Fruit fly (Drosophila melanogaster) whole organism, embryonic: ENCODE data around the gene Ppn.

Source experiments
- Awh ChIP-seq: fragments of 200-800 bp; sonication (Bioruptor generic); IDR thresholded peaks from 2 replicates; pipeline ENCODE4, ENCODE4 v1.3.6; 2022; ENCODE audit warnings: missing biosample characterization, missing genetic modification characterization
- CG10209 ChIP-seq: fragments of 200-800 bp; sonication (Bioruptor generic); optimal IDR thresholded peaks from 3 replicates; lab custom pipeline; 2017; ENCODE audit warnings: missing biosample characterization, mild to moderate bottlenecking, missing genetic modification characterization, missing genetic modification reagents
- CG12155 ChIP-seq: fragments of 200-800 bp; sonication (Bioruptor generic); optimal IDR thresholded peaks from 3 replicates; lab custom pipeline; 2016; ENCODE audit warnings: missing biosample characterization, missing genetic modification characterization
- CG13894 ChIP-seq: fragments of 200-800 bp; sonication (Bioruptor generic); optimal IDR thresholded peaks from 3 replicates; lab custom pipeline; 2018; ENCODE audit warnings: missing biosample characterization, mild to moderate bottlenecking, missing genetic modification characterization, moderate library complexity
- CG15073 ChIP-seq: fragments of 200-800 bp; sonication (Bioruptor generic); optimal IDR thresholded peaks from 2 replicates; lab custom pipeline; 2016; ENCODE audit warnings: missing biosample characterization, missing genetic modification characterization
- CG16813 ChIP-seq: fragments of 200-800 bp; sonication (Bioruptor generic); IDR thresholded peaks from 3 replicates; pipeline ENCODE4 v1.3.6; 2022; ENCODE audit warnings: missing biosample characterization, missing genetic modification characterization; ENCODE audit not compliant: partially characterized antibody
- CG2712 ChIP-seq: fragments of 200-800 bp; optimal IDR thresholded peaks from 3 replicates; lab custom pipeline; 2019; ENCODE audit warnings: missing biosample characterization, mild to moderate bottlenecking, missing genetic modification characterization, moderate library complexity
- CG2889 ChIP-seq: fragments of 200-800 bp; sonication (Bioruptor generic); IDR thresholded peaks from 3 replicates; pipeline ENCODE4 v1.3.6; 2022; ENCODE audit warnings: missing biosample characterization, missing genetic modification characterization
- CG31224 ChIP-seq: fragments of 200-800 bp; sonication (Bioruptor generic); IDR thresholded peaks from 2 replicates; pipeline ENCODE4 v1.3.6; 2022; ENCODE audit warnings: missing biosample characterization, missing genetic modification characterization
- CG3281 ChIP-seq: fragments of 200-800 bp; sonication (Bioruptor generic); optimal IDR thresholded peaks from 3 replicates; lab custom pipeline; 2017; ENCODE audit warnings: missing biosample characterization, mild to moderate bottlenecking, missing genetic modification characterization
- CG34224 ChIP-seq: fragments of 200-800 bp; sonication (Bioruptor generic); IDR thresholded peaks from 3 replicates; pipeline ENCODE4 v1.3.6; 2022; ENCODE audit warnings: missing biosample characterization, missing genetic modification characterization; ENCODE audit not compliant: partially characterized antibody
- CG34422 ChIP-seq: fragments of 200-800 bp; sonication (Bioruptor generic); IDR thresholded peaks from 3 replicates; pipeline ENCODE4 v1.3.6; 2022; ENCODE audit warnings: missing biosample characterization, missing genetic modification characterization
- CG4360 ChIP-seq: fragments of 200-800 bp; sonication (Bioruptor generic); IDR thresholded peaks from 2 replicates; pipeline ENCODE4 v1.3.6; 2022; ENCODE audit warnings: missing biosample characterization, missing genetic modification characterization
- CG4424 ChIP-seq: fragments of 200-800 bp; sonication (Bioruptor generic); optimal IDR thresholded peaks from 3 replicates; lab custom pipeline; 2016; ENCODE audit warnings: missing biosample characterization, missing genetic modification characterization
- CG6654 ChIP-seq: fragments of 200-800 bp; sonication (Bioruptor generic); optimal IDR thresholded peaks from 2 replicates; lab custom pipeline; 2017; ENCODE audit warnings: missing biosample characterization, mild to moderate bottlenecking, missing genetic modification characterization
- CG7786 ChIP-seq: fragments of 200-800 bp; sonication (Bioruptor generic); optimal IDR thresholded peaks from 2 replicates; lab custom pipeline; 2016; ENCODE audit warnings: missing biosample characterization, missing genetic modification characterization
- CG8089 ChIP-seq: fragments of 200-800 bp; sonication (Bioruptor generic); optimal IDR thresholded peaks from 3 replicates; lab custom pipeline; 2016; ENCODE audit warnings: missing biosample characterization, missing genetic modification characterization
- CG8281 ChIP-seq: fragments of 200-800 bp; sonication (Bioruptor generic); optimal IDR thresholded peaks from 2 replicates; lab custom pipeline; 2018; ENCODE audit warnings: missing biosample characterization, mild to moderate bottlenecking, missing genetic modification characterization, moderate library complexity
- CHES-1-like ChIP-seq: fragments of 200-800 bp; sonication (Bioruptor generic); optimal IDR thresholded peaks from 2 replicates; lab custom pipeline; 2016; ENCODE audit warnings: missing biosample characterization, missing genetic modification characterization
- CrebB ChIP-seq: fragments of 200-800 bp; sonication (Bioruptor generic); optimal IDR thresholded peaks from 3 replicates; lab custom pipeline; 2018; ENCODE audit warnings: missing biosample characterization, mild to moderate bottlenecking, missing genetic modification characterization
- Dip2 ChIP-seq: fragments of 200-800 bp; sonication (Bioruptor generic); IDR thresholded peaks from 2 replicates; pipeline ENCODE4 v1.3.6; 2022; ENCODE audit warnings: missing biosample characterization, missing genetic modification characterization
- Doc2 ChIP-seq: fragments of 200-800 bp; sonication (Bioruptor generic); IDR thresholded peaks from 2 replicates; pipeline ENCODE4 v1.3.6; 2022; ENCODE audit warnings: missing biosample characterization, missing genetic modification characterization
- Dref ChIP-seq: fragments of 200-800 bp; sonication (Bioruptor generic); IDR thresholded peaks from 2 replicates; pipeline ENCODE4 v1.3.6; 2022; ENCODE audit warnings: missing biosample characterization, missing genetic modification characterization
- Kr ChIP-seq: fragments of 200-800 bp; sonication (Bioruptor generic); optimal IDR thresholded peaks from 2 replicates; lab custom pipeline; 2017; ENCODE audit warnings: missing biosample characterization, mild to moderate bottlenecking, missing genetic modification characterization
- Lim3 ChIP-seq: fragments of 200-800 bp; sonication (Bioruptor generic); IDR thresholded peaks from 2 replicates; pipeline ENCODE4 v1.3.6; 2022; ENCODE audit warnings: missing biosample characterization, missing genetic modification characterization
- Meics ChIP-seq: fragments of 200-800 bp; sonication (Bioruptor generic); optimal IDR thresholded peaks from 2 replicates; lab custom pipeline; 2017; ENCODE audit warnings: missing biosample characterization, mild to moderate bottlenecking, missing genetic modification characterization
- Ptx1 ChIP-seq: fragments of 200-800 bp; sonication (Bioruptor generic); IDR thresholded peaks from 2 replicates; pipeline ENCODE4 v1.3.6; 2022; ENCODE audit warnings: missing biosample characterization, missing genetic modification characterization
- Side ChIP-seq: fragments of 200-800 bp; sonication (Bioruptor generic); optimal IDR thresholded peaks from 2 replicates; lab custom pipeline; 2016; ENCODE audit warnings: missing biosample characterization, missing genetic modification characterization
- Six4 ChIP-seq: fragments of 200-800 bp; sonication (Bioruptor generic); optimal IDR thresholded peaks from 2 replicates; lab custom pipeline; 2016; ENCODE audit warnings: missing biosample characterization, missing genetic modification characterization
- Xbp1 ChIP-seq: fragments of 200-800 bp; sonication (Bioruptor generic); optimal IDR thresholded peaks from 3 replicates; lab custom pipeline; 2016; ENCODE audit warnings: missing biosample characterization, mild to moderate bottlenecking, missing genetic modification characterization
- ap ChIP-seq: fragments of 200-800 bp; sonication (Bioruptor generic); IDR thresholded peaks from 2 replicates; pipeline ENCODE4 v1.3.6; 2022; ENCODE audit warnings: missing biosample characterization, missing genetic modification characterization
- br ChIP-seq: fragments of >200 bp; optimal IDR thresholded peaks from 2 replicates; lab custom pipeline; 2017
- corto ChIP-seq: fragments of 200-800 bp; sonication (Bioruptor generic); optimal IDR thresholded peaks from 2 replicates; lab custom pipeline; 2016; ENCODE audit warnings: missing biosample characterization, mild to moderate bottlenecking, missing genetic modification characterization, moderate library complexity
- crp ChIP-seq, 2 experiments: fragments of 200-800 bp; sonication (Bioruptor generic); optimal IDR thresholded peaks; 2 replicates in 1 of 2; 3 replicates in 1 of 2; lab custom pipeline; 2017; ENCODE audit warnings: missing biosample characterization in 2 of 2, missing genetic modification characterization in 2 of 2, mild to moderate bottlenecking in 1 of 2, moderate library complexity in 1 of 2
- dan ChIP-seq: fragments of 200-800 bp; sonication (Bioruptor generic); IDR thresholded peaks from 2 replicates; pipeline ENCODE4 v1.3.6; 2022; ENCODE audit warnings: missing biosample characterization, missing genetic modification characterization
- dm ChIP-seq: fragments of 200-800 bp; sonication (Bioruptor generic); optimal IDR thresholded peaks from 3 replicates; lab custom pipeline; 2016; ENCODE audit warnings: missing biosample characterization, missing genetic modification characterization
- dmrt99B ChIP-seq: fragments of 200-800 bp; sonication (Bioruptor generic); optimal IDR thresholded peaks from 2 replicates; lab custom pipeline; 2018; ENCODE audit warnings: missing biosample characterization, mild to moderate bottlenecking, missing genetic modification characterization, moderate library complexity
- ewg ChIP-seq: fragments of 200-800 bp; sonication (Bioruptor generic); optimal IDR thresholded peaks from 3 replicates; lab custom pipeline; 2017; ENCODE audit warnings: mild to moderate bottlenecking, missing biosample characterization, missing genetic modification reagents, missing genetic modification characterization
- exex ChIP-seq: fragments of 200-800 bp; sonication (Bioruptor generic); optimal IDR thresholded peaks from 4 replicates; lab custom pipeline; 2018; ENCODE audit warnings: missing biosample characterization, mild to moderate bottlenecking, missing genetic modification characterization, moderate library complexity
- eyg ChIP-seq: fragments of 200-800 bp; sonication (Bioruptor generic); optimal IDR thresholded peaks from 3 replicates; lab custom pipeline; 2016; ENCODE audit warnings: missing biosample characterization, missing genetic modification characterization
- hbn ChIP-seq: fragments of 200-800 bp; sonication (Bioruptor generic); IDR thresholded peaks from 2 replicates; pipeline ENCODE4 v1.3.6; 2022; ENCODE audit warnings: missing biosample characterization, missing genetic modification characterization; ENCODE audit not compliant: partially characterized antibody
- onecut ChIP-seq: fragments of 200-800 bp; sonication (Bioruptor generic); IDR thresholded peaks from 2 replicates; pipeline ENCODE4 v1.3.6; 2022; ENCODE audit warnings: missing biosample characterization, missing genetic modification characterization
- otp ChIP-seq: fragments of 200-800 bp; sonication (Bioruptor generic); IDR thresholded peaks from 3 replicates; pipeline ENCODE4, ENCODE4 v1.3.6; 2022; ENCODE audit warnings: missing biosample characterization, missing genetic modification characterization
- pho ChIP-seq: fragments of 200-800 bp; sonication (Bioruptor generic); optimal IDR thresholded peaks from 2 replicates; lab custom pipeline; 2016; ENCODE audit warnings: missing biosample characterization, missing genetic modification characterization
- sima ChIP-seq: fragments of 200-800 bp; sonication (Bioruptor generic); optimal IDR thresholded peaks from 2 replicates; lab custom pipeline; 2016; ENCODE audit warnings: missing biosample characterization, missing genetic modification characterization
- slou ChIP-seq: fragments of 200-800 bp; sonication (Bioruptor generic); optimal IDR thresholded peaks from 3 replicates; lab custom pipeline; 2016; ENCODE audit warnings: missing biosample characterization, missing genetic modification characterization
- sob ChIP-seq: fragments of 200-800 bp; sonication (Bioruptor generic); IDR thresholded peaks from 2 replicates; pipeline ENCODE4 v1.3.6; 2022; ENCODE audit warnings: missing biosample characterization, missing genetic modification characterization
- twi ChIP-seq: fragments of 200-800 bp; optimal IDR thresholded peaks from 2 replicates; lab custom pipeline; 2019; ENCODE audit warnings: missing biosample characterization, mild to moderate bottlenecking, missing genetic modification characterization, moderate library complexity
- vvl ChIP-seq: fragments of 200-800 bp; sonication (Bioruptor generic); IDR thresholded peaks from 2 replicates; pipeline ENCODE4 v1.3.6; 2022; ENCODE audit warnings: missing biosample characterization, missing genetic modification characterization
- z ChIP-seq: fragments of 200-800 bp; sonication (Bioruptor generic); IDR thresholded peaks from 3 replicates; pipeline ENCODE4 v1.3.6; 2022; ENCODE audit warnings: missing biosample characterization, missing genetic modification characterization

The Ppn gene

dm6 chr3R:28585076-28585821, 45.1 kb upstream of the Ppn start, which contains the start of gene fkh (continued):
- TF ChIP-seq dan (GFP tag; lab: Robert Waterston, UW), result no peak
- TF ChIP-seq Doc2 (GFP tag; lab: Robert Waterston, UW), result no peak
- TF ChIP-seq vvl (GFP tag; lab: Robert Waterston, UW), result peak; percentile 84
- TF ChIP-seq onecut (GFP tag; lab: Robert Waterston, UW), result peak; percentile 93
- TF ChIP-seq exex, result peak; percentile 56
- TF ChIP-seq CG8281 (tag; lab: Kevin White, UChicago), result peak; percentile 76
- peak; percentile 66 for TF ChIP-seq CG12155 (GFP tag; lab: Kevin White, UChicago)
- TF ChIP-seq CG6654 (GFP tag; lab: Kevin White, UChicago), result peak; percentile 52
- no peak for TF ChIP-seq hbn (GFP tag; lab: Robert Waterston, UW)
- peak; percentile 86; the same call in 1 of the 2 replicates for TF ChIP-seq sob (GFP tag; lab: Robert Waterston, UW)
- peak; percentile 58 for TF ChIP-seq sima (GFP tag; lab: Kevin White, UChicago)
- TF ChIP-seq Kr (GFP tag; lab: Kevin White, UChicago), result peak; percentile 98
- TF ChIP-seq CG34224 (GFP tag; lab: Robert Waterston, UW), result peak; percentile 67; the same call in 2 of the 3 replicates
- TF ChIP-seq ewg (GFP tag; lab: Kevin White, UChicago), result peak; percentile 97
- peak; percentile 75 for TF ChIP-seq Six4
- peak; percentile 43; the same call in 1 of the 3 replicates for TF ChIP-seq CG2889 (GFP tag; lab: Robert Waterston, UW)
- TF ChIP-seq CrebB (tag; lab: Kevin White, UChicago), result peak; percentile 94
- TF ChIP-seq corto (GFP tag; lab: Kevin White, UChicago), result peak; percentile 3
- peak; percentile 94 for TF ChIP-seq Meics (GFP tag; lab: Kevin White, UChicago)
- TF ChIP-seq twi (tag; lab: Kevin White, UChicago), result peak; percentile 57
- TF ChIP-seq eyg (GFP tag; lab: Kevin White, UChicago), result peak; percentile 93
- TF ChIP-seq Dref (GFP tag; lab: Robert Waterston, UW), result no peak; the same call in 1 of the 2 replicates
- TF ChIP-seq Ptx1, result peak; percentile 32; the same call in 1 of the 2 replicates
- TF ChIP-seq CG13894 (tag; lab: Kevin White, UChicago), result peak; percentile 77
- peak; percentile 45 for TF ChIP-seq CG31224
- peak in 1 of 2 experiments; percentile 61 for TF ChIP-seq crp (GFP tag; optimal IDR thresholded peaks at IDR 0.05; lab: Kevin White, UChicago)
- TF ChIP-seq Dip2, result no peak
- TF ChIP-seq dm, result peak; percentile 69
- TF ChIP-seq CG8089 (GFP tag; lab: Kevin White, UChicago), result peak; percentile 89
- peak; percentile 75 for TF ChIP-seq CG4360 (GFP tag; lab: Robert Waterston, UW)
- TF ChIP-seq z (GFP tag; lab: Robert Waterston, UW), result peak; percentile 73; the same call in 2 of the 3 replicates
- peak; percentile 5 for TF ChIP-seq CG15073 (GFP tag; lab: Kevin White, UChicago)
- TF ChIP-seq CG7786 (GFP tag; lab: Kevin White, UChicago), result peak; percentile 92
- peak; percentile 65 for TF ChIP-seq slou
- peak; percentile 50; the same call in 1 of the 3 replicates for TF ChIP-seq CG34422 (GFP tag; lab: Robert Waterston, UW)
- peak; percentile 60 for TF ChIP-seq Xbp1 (GFP tag; lab: Kevin White, UChicago)
- no peak for TF ChIP-seq CG16813 (GFP tag; lab: Robert Waterston, UW)
- peak; percentile 91 for TF ChIP-seq Awh (GFP tag; lab: Robert Waterston, UW)
- TF ChIP-seq pho (GFP tag; lab: Kevin White, UChicago), result peak; percentile 92
- no peak for TF ChIP-seq br
- no peak for TF ChIP-seq Lim3 (GFP tag; lab: Robert Waterston, UW)
- peak; percentile 79 for TF ChIP-seq dmrt99B (tag; lab: Kevin White, UChicago)
- peak; percentile 97 for TF ChIP-seq CG10209 (GFP tag; lab: Kevin White, UChicago)
- TF ChIP-seq CHES-1-like (GFP tag; lab: Kevin White, UChicago), result peak; percentile 95
- peak; percentile 90 for TF ChIP-seq otp
- peak; percentile 73 for TF ChIP-seq CG4424
- TF ChIP-seq ap (GFP tag; lab: Robert Waterston, UW), result peak; percentile 42; the same call in 1 of the 2 replicates
- TF ChIP-seq CG3281, result peak; percentile 97
- TF ChIP-seq CG2712 (tag; lab: Kevin White, UChicago), result peak; percentile 62
- TF ChIP-seq Side, result peak; percentile 97
